Fruit fly (Drosophila melanogaster): Measurements from ENCODE around the gene Kdm3.

DNA sequence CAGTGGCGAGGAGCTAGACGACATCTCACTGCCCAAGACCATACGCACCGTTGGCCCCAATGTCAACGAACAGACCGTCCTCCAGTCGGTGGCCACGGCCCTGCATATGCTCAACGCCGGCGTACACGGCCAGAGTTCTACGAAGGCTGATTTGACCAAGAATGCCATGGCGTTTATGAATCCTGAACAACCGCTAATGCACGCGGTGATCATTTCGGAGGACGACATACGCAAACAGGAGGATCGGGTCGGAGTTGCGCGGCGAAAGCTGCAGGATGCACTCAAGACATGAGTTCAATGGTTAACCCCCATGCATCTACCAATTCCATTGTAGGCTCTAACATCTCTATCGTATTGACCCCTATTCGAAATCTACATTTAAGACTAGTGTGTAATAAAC, 45.3 kb downstream of the Kdm3 start:
- no peak for TF ChIP-seq Dll (optimal IDR thresholded peaks at IDR 0.05)
- TF ChIP-seq pan (optimal IDR thresholded peaks at IDR 0.05) = no peak

Measured in whole organism.